Worm (Caenorhabditis elegans): ENCODE measurements around the gene nlp-51.

The nlp-51 gene

ce11 chrII:11336640-11337241 lies 17.2 kb upstream of the nlp-51 start:
- TF ChIP-seq alr-1 (tag; optimal IDR thresholded peaks at IDR 0.05) = no peak
- TF ChIP-seq mbf-1 (tag; optimal IDR thresholded peaks at IDR 0.05) = no peak
- no peak for TF ChIP-seq ztf-4 (tag; optimal IDR thresholded peaks at IDR 0.05)
- TF ChIP-seq gmeb-1 (tag; optimal IDR thresholded peaks at IDR 0.05) = no peak
- TF ChIP-seq lin-11 (tag; optimal IDR thresholded peaks at IDR 0.05) = no peak
- no peak for TF ChIP-seq crh-2 (tag; optimal IDR thresholded peaks at IDR 0.05)
- TF ChIP-seq ZK546.5 (tag; optimal IDR thresholded peaks at IDR 0.05) = no peak

- no peak for TF ChIP-seq peb-1 (tag; optimal IDR thresholded peaks at IDR 0.05)
- peak; percentile 44 for TF ChIP-seq nhr-21 (tag; optimal IDR thresholded peaks at IDR 0.05)
- peak; percentile 28 for TF ChIP-seq ama-1 (optimal IDR thresholded peaks at IDR 0.05)
These were observed 16.7 kb upstream of the nlp-51 start for ce11 chrII:11336163-11336562.

DNA sequence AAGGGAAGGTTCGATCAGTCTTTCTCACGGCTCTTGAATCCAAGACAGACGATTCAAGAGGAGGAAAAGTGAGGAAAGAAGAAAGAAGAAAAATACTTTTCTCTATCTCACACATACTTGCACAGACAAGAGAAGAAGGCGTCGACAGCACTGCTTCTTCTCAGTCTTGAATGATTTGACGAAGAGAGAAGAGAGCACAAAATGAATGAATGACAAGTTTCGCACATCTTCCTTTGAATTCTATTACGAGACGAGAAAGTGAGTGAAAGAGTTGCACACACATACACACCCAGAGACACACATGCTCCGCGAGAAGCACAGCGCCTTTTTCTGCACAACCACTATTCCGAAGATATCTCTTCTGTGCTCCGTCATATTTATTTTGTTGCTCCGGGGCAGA lies 16.2 kb upstream of the nlp-51 start:
- TF ChIP-seq nhr-237 (tag; optimal IDR thresholded peaks at IDR 0.05) (no peak), unc-55 (GFP tag; optimal IDR thresholded peaks at IDR 0.05) (peak; percentile 68), C34F6.9 (tag; optimal IDR thresholded peaks at IDR 0.05) (peak; percentile 38), zag-1 (tag; optimal IDR thresholded peaks at IDR 0.05) (peak; percentile 63)

DNA sequence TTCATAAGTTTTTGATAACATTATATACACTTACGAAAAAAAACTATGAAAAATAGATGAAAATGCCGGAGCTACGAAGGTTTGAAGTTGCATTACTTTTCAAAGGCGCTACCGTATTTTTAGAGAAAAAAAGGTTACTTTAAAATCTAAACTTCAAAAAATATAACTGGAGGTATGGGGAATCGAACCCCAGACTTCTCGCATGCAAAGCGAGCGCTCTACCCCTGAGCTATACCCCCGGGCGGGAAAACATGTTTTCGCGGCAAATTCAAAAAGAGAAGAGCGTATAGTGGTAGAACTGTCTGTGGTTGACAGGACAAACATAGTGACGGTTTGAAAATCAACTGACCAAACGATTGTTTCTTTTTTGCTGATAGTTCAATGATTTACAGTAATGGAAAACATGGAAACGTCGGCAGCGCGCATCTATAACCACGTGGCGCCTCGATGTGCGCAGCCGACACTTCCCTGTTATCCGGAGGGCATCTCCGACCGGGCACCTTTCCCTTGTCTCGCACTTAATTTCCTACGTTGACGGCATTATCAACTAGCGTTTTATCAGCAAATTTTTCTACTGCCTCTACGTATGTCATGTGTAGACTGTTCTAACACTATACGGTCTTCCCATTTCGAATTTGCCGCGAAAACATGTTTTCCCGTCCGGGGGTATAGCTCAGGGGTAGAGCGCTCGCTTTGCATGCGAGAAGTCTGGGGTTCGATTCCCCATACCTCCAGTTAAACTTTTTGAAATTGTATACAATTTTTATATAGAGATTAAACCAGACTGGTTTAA lies 14.6 kb upstream of the nlp-51 start:
- TF ChIP-seq snpc-4 (tag; optimal IDR thresholded peaks at IDR 0.05) = peak; percentile 54
- no peak for TF ChIP-seq ZK546.5 (tag; optimal IDR thresholded peaks at IDR 0.05)
- TF ChIP-seq sma-9 (GFP tag; optimal IDR thresholded peaks at IDR 0.05) = peak; percentile 6
- TF ChIP-seq sma-9 (tag; optimal IDR thresholded peaks at IDR 0.05) = no peak
- TF ChIP-seq lin-13 (GFP tag; optimal IDR thresholded peaks at IDR 0.05) = no peak
- no peak for TF ChIP-seq nhr-23 (tag; optimal IDR thresholded peaks at IDR 0.05)

ce11 chrII:11333375-11333774 lies 13.9 kb upstream of the nlp-51 start:
- peak; percentile 28 for TF ChIP-seq unc-55 (GFP tag; optimal IDR thresholded peaks at IDR 0.05)
- no peak for TF ChIP-seq nhr-12 (tag; optimal IDR thresholded peaks at IDR 0.05)

DNA sequence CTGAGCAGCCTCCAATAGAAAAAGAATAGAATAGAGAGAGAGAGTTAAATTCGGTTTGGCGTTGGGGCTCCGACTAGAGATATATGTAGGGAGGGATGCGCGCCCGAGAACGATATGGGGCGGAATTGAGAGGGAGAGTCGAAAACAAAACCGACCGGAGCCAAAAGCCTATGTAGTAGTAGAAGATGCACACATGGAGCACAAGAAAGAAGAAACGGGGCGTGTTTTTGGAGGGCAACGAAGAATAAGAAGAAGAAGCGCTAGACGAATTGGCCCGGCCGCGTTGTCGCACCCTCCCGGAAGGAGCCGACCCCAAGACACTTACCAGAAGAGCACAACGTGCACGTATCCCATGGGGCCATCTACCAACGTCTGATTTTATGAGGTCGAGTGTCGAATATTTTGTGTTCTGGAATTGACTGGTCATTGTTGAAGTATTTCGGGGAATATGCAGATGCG lies 9.6 kb upstream of the nlp-51 start, which contains the start of gene tag-180:
tag-180 (minus strand) TSS at position 409 of the 459 bp plus-strand sequence.
- TF ChIP-seq C34F6.9 (tag; optimal IDR thresholded peaks at IDR 0.05) = peak; percentile 22
- TF ChIP-seq elt-1 (tag; optimal IDR thresholded peaks at IDR 0.05) = no peak
- no peak for TF ChIP-seq ztf-11 (tag; optimal IDR thresholded peaks at IDR 0.05)
- TF ChIP-seq egl-27 (tag; optimal IDR thresholded peaks at IDR 0.05) = no peak
- no peak for TF ChIP-seq fos-1 (tag; optimal IDR thresholded peaks at IDR 0.05)
- no peak for TF ChIP-seq mbf-1 (tag; optimal IDR thresholded peaks at IDR 0.05)
- TF ChIP-seq nhr-12 (tag; optimal IDR thresholded peaks at IDR 0.05) = no peak
- no peak for TF ChIP-seq lin-39 (tag; optimal IDR thresholded peaks at IDR 0.05)
- no peak for TF ChIP-seq alr-1 (tag; optimal IDR thresholded peaks at IDR 0.05)

DNA sequence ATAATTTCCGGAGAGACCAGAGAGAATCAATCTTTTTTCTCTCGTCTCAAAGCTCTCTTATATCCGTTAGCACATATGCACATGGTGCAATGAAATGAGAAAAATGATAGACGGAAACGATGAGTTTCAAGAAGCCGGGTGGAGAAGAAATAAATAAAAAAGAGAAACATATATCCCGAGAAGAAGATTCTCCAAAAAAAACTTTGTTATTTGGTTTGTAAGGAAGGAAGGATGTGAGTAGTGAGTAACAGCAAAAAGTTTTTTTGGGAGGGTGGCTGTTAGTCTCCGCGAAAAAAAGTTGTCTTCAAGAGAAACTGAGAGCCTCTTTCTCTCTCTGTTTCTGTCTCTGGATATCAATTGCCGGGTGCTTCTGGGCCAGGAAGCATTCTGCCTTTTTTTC lies 2.8 kb downstream of the nlp-51 start:
- TF ChIP-seq unc-55 (GFP tag; optimal IDR thresholded peaks at IDR 0.05) (peak; percentile 28), snpc-4 (tag; optimal IDR thresholded peaks at IDR 0.05) (no peak), nhr-129 (tag; optimal IDR thresholded peaks at IDR 0.05) (peak; percentile 12), mdl-1 (tag; optimal IDR thresholded peaks at IDR 0.05) (peak in 1 of 2 experiments; percentile 28), lin-11 (tag; optimal IDR thresholded peaks at IDR 0.05) (no peak), C34F6.9 (tag; optimal IDR thresholded peaks at IDR 0.05) (peak; percentile 27)

ce11 chrII:11314165-11314564 lies 5.3 kb downstream of the nlp-51 start, which contains the start of gene T24F1.4:
Gene T24F1.4 (minus strand): TSS chrII:11314265.
- TF ChIP-seq lin-39 (tag; optimal IDR thresholded peaks at IDR 0.05) (no peak), nhr-12 (tag; optimal IDR thresholded peaks at IDR 0.05) (no peak), gmeb-1 (tag; optimal IDR thresholded peaks at IDR 0.05) (no peak), ZK546.5 (tag; optimal IDR thresholded peaks at IDR 0.05) (no peak), mbf-1 (tag; optimal IDR thresholded peaks at IDR 0.05) (no peak), nhr-6 (tag; optimal IDR thresholded peaks at IDR 0.05) (no peak), dmd-4 (tag; optimal IDR thresholded peaks at IDR 0.05) (no peak), ztf-11 (tag; optimal IDR thresholded peaks at IDR 0.05) (no peak), unc-39 (tag; optimal IDR thresholded peaks at IDR 0.05) (no peak)

All from whole organism, L2 larva.